Worm (Caenorhabditis elegans) whole organism, late embryonic: ENCODE measurements around the gene emb-1.

ENCODE experiments used
- F13H6.1 ChIP-seq: sonication (generic microtip); optimal IDR thresholded peaks from 2 replicates; lab custom pipeline; 2016; ENCODE audit warnings: missing genetic modification characterization, missing compliant biosample characterization
- T23F11.4 ChIP-seq: fragments of 200-800 bp; sonication (Bioruptor generic); optimal IDR thresholded peaks from 2 replicates; lab custom pipeline; 2018; ENCODE audit warnings: mild to moderate bottlenecking, missing genetic modification characterization, missing compliant biosample characterization
- ama-1 ChIP-seq: fragments of 150-350 bp; optimal IDR thresholded peaks from 2 replicates; lab custom pipeline; 2014
- ceh-30 ChIP-seq: fragments of 150-350 bp; optimal IDR thresholded peaks from 2 replicates; lab custom pipeline; 2014; ENCODE audit warnings: missing biosample characterization, missing genetic modification characterization
- ceh-6 ChIP-seq: fragments of 200-800 bp; sonication (Bioruptor generic); optimal IDR thresholded peaks from 2 replicates; lab custom pipeline; 2018; ENCODE audit warnings: mild to moderate bottlenecking, missing genetic modification characterization, missing compliant biosample characterization
- ceh-9 ChIP-seq: sonication (generic microtip); optimal IDR thresholded peaks from 2 replicates; lab custom pipeline; 2016; ENCODE audit warnings: mild to moderate bottlenecking, missing genetic modification characterization, inconsistent platforms, missing compliant biosample characterization
- che-1 ChIP-seq: sonication (generic microtip); optimal IDR thresholded peaks from 2 replicates; lab custom pipeline; 2016; ENCODE audit warnings: mild to moderate bottlenecking, missing genetic modification characterization, missing compliant biosample characterization
- fkh-10 ChIP-seq: fragments of 150-350 bp; optimal IDR thresholded peaks from 2 replicates; lab custom pipeline; 2014; ENCODE audit warnings: missing biosample characterization, missing genetic modification reagents, missing genetic modification characterization
- hlh-30 ChIP-seq: sonication (generic microtip); optimal IDR thresholded peaks from 2 replicates; lab custom pipeline; 2017; ENCODE audit warnings: antibody characterized with exemption, missing genetic modification characterization, missing compliant biosample characterization; ENCODE audit not compliant: insufficient read depth
- lin-11 ChIP-seq: fragments of 200-800 bp; sonication (Bioruptor generic); optimal IDR thresholded peaks from 2 replicates; lab custom pipeline; 2018; ENCODE audit warnings: mild to moderate bottlenecking, missing genetic modification characterization, missing compliant biosample characterization
- nfya-1 ChIP-seq: sonication (generic microtip); optimal IDR thresholded peaks from 2 replicates; lab custom pipeline; 2017; ENCODE audit warnings: missing genetic modification characterization, mild to moderate bottlenecking, missing compliant biosample characterization, antibody characterized with exemption, moderate library complexity
- pag-3 ChIP-seq: sonication (generic microtip); optimal IDR thresholded peaks from 2 replicates; lab custom pipeline; 2016; ENCODE audit warnings: missing compliant biosample characterization, missing genetic modification characterization, borderline replicate concordance
- pha-4 ChIP-seq: fragments of 150-350 bp; optimal IDR thresholded peaks from 2 replicates; lab custom pipeline; 2018; ENCODE audit warnings: missing biosample characterization, missing genetic modification reagents, missing genetic modification characterization
- unc-55 ChIP-seq: sonication (generic microtip); optimal IDR thresholded peaks from 2 replicates; lab custom pipeline; 2017; ENCODE audit warnings: missing biosample characterization, missing genetic modification reagents, missing genetic modification characterization

DNA sequence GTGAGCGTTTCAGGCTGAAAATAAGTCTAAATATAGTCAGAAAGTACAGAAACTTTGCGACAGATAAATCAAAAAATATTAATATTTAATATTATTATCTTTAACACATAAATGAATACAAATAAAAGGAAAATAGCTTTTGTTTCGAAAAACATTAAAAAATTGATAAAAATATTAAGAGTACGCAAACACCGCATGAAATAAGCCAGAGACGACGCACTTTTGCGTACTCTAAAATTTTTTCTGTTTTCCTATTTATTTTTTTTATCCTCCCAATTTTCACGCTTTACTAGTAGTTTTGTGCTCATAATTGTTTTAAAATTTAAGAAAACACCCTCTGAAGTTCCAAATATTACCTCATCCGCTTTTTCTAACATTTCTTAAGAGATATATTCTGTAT, 20.1 kb upstream of the emb-1 start, which contains the start of the genes rbm-42 and grwd-1:
- TF ChIP-seq T23F11.4 (GFP tag; lab: Kevin White, UChicago) (no peak), unc-55 (GFP tag; lab: Kevin White, UChicago) (no peak), ceh-30 (tag; lab: Kevin White, UChicago) (no peak), pag-3 (no peak), che-1 (no peak), nfya-1 (no peak), ceh-9 (tag; lab: Kevin White, UChicago) (no peak), pha-4 (tag; lab: Kevin White, UChicago) (no peak), ceh-6 (GFP tag; lab: Kevin White, UChicago) (no peak), F13H6.1 (tag; lab: Kevin White, UChicago) (no peak), lin-11 (no peak), hlh-30 (tag; lab: Kevin White, UChicago) (no peak), ama-1 (lab: Kevin White, UChicago) (no peak), fkh-10 (no peak)
